Worm (Caenorhabditis elegans) whole organism, dauer: ENCODE measurements around the gene tin-9.1.

Source experiments
- unc-62 ChIP-seq: sonication (generic microtip); optimal IDR thresholded peaks from 2 replicates; lab custom pipeline; 2017; ENCODE audit warnings: missing biosample characterization, missing genetic modification reagents, missing genetic modification characterization

The tin-9.1 gene

ce11 chrIV:7046641-7047361 is 2.4 kb upstream of the tin-9.1 start:
- no peak for TF ChIP-seq unc-62 (GFP tag; lab: Kevin White, UChicago)

ce11 chrIV:7045362-7045936 is 1.0 kb upstream of the tin-9.1 start:
- no peak for TF ChIP-seq unc-62 (GFP tag; lab: Kevin White, UChicago)

- TF ChIP-seq unc-62 (GFP tag; lab: Kevin White, UChicago), result no peak
These were observed 972 bp downstream of the tin-9.1 start for ce11 chrIV:7043430-7043829.

- no peak for TF ChIP-seq unc-62 (GFP tag; lab: Kevin White, UChicago)
These were observed 4.7 kb downstream of the tin-9.1 start, which contains the start of the genes cogc-2 and klp-18 for ce11 chrIV:7039476-7040261. Gene cogc-2 (minus strand): TSS chrIV:7039580. Gene klp-18 (plus strand): TSS chrIV:7040211.

- no peak for TF ChIP-seq unc-62 (GFP tag; lab: Kevin White, UChicago)
These were observed 7.6 kb downstream of the tin-9.1 start, which contains the start of gene ufl-1 for ce11 chrIV:7036790-7037189. Gene ufl-1 (minus strand): TSS chrIV:7036859.

- no peak for TF ChIP-seq unc-62 (GFP tag; lab: Kevin White, UChicago)
These were observed 8.6 kb downstream of the tin-9.1 start, which contains the start of gene C06G3.3 for ce11 chrIV:7035823-7036222. Gene C06G3.3 (plus strand): TSS chrIV:7036123.

ce11 chrIV:7032459-7032858 is 11.9 kb downstream of the tin-9.1 start, which contains the start of gene C06G3.8:
Gene C06G3.8 (minus strand): TSS chrIV:7032559.
- no peak for TF ChIP-seq unc-62 (GFP tag; lab: Kevin White, UChicago)

- TF ChIP-seq unc-62 (GFP tag; lab: Kevin White, UChicago), result no peak
These were observed 13.4 kb downstream of the tin-9.1 start for ce11 chrIV:7031019-7031418.

ce11 chrIV:7025835-7026234 is 18.6 kb downstream of the tin-9.1 start:
- no peak for TF ChIP-seq unc-62 (GFP tag; lab: Kevin White, UChicago)

ce11 chrIV:7024829-7025228 is 19.6 kb downstream of the tin-9.1 start:
- TF ChIP-seq unc-62 (GFP tag; lab: Kevin White, UChicago), result no peak

- no peak for TF ChIP-seq unc-62 (GFP tag; lab: Kevin White, UChicago)
These were observed 20.5 kb downstream of the tin-9.1 start, which contains the start of gene adah-1 for ce11 chrIV:7023858-7024257. Gene adah-1 (plus strand): TSS chrIV:7024211.

- TF ChIP-seq unc-62 (GFP tag; lab: Kevin White, UChicago), result no peak
These were observed 21.4 kb downstream of the tin-9.1 start for ce11 chrIV:7023004-7023403.

- TF ChIP-seq unc-62 (GFP tag; lab: Kevin White, UChicago), result no peak
These were observed 22.2 kb downstream of the tin-9.1 start for ce11 chrIV:7022227-7022626.

- no peak for TF ChIP-seq unc-62 (GFP tag; lab: Kevin White, UChicago)
These were observed 23.8 kb downstream of the tin-9.1 start for ce11 chrIV:7020630-7021029.

- no peak for TF ChIP-seq unc-62 (GFP tag; lab: Kevin White, UChicago)
These were observed 25.8 kb downstream of the tin-9.1 start for ce11 chrIV:7018623-7019022.

ce11 chrIV:7017123-7017674 is 27.2 kb downstream of the tin-9.1 start, which contains the start of gene gldi-4:
Gene gldi-4 (plus strand): TSS chrIV:7017624.
- no peak for TF ChIP-seq unc-62 (GFP tag; lab: Kevin White, UChicago)
